Fruit fly (Drosophila melanogaster) Kc167 (cell line): Measurements from ENCODE around the gene CG15876.

ENCODE experiments used
- Myc ChIP-seq: fragments of >200 bp; optimal IDR thresholded peaks from 2 replicates; lab custom pipeline; 2017; ENCODE audit warnings: missing external identifiers
- h ChIP-seq: fragments of >200 bp; optimal IDR thresholded peaks from 3 replicates; lab custom pipeline; 2018; ENCODE audit warnings: missing external identifiers

DNA sequence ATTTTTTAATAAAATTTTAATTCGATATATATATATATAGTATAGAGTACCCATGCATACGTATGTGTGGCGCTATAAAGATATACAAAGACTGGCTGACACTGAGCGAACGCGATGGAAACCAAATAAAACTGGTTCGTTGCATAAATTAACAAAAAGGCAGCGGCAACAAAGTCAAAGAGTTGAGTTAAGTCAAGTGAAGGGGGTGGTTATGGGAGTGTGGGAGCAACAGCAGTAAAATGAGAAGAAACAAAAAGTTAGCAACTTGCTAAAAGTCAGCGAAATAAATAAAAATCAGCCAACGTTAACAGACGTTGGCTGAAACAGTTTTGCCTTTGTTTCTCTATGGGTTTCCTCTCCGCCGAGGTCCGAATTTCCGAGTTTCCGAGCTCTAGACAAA lies 3.9 kb upstream of the CG15876 start:
- TF ChIP-seq h (no peak), Myc (lab: Kevin White, UChicago) (no peak)
